Fruit fly (Drosophila melanogaster): ENCODE data around the gene U4-U6-60K.

U4-U6-60K gene

DNA sequence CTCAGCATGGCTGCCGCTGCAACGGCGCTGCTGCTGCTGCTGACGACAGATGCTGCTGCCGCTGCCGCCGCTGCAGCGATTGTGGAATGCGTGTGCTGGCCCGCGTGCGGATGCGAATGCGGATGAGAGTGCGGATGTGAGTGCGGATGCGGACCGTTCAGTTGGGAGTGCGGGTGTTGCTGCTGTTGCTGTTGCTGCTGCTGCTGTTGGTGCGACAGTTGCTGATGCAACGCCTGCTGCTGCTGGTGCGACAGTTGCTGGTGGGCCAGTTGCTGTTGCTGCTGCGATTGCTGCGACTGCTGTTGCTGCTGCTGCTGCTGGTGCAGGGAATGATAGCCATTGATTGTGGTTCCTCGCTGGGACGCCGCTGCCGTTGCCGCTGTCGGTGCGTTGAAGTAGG lies 48.6 kb upstream of the U4-U6-60K start (continued):
- TF ChIP-seq Opbp (GFP tag; IDR thresholded peaks at IDR 0.05; ENCODE audit: partially characterized antibody), result no peak
- TF ChIP-seq trh (GFP tag; optimal IDR thresholded peaks at IDR 0.05), result no peak
- TF ChIP-seq wor (GFP tag; IDR thresholded peaks at IDR 0.05), result no peak
- no peak for TF ChIP-seq CG7745 (tag; optimal IDR thresholded peaks at IDR 0.05)
- peak in 1 of 2 experiments; percentile 18 for TF ChIP-seq Dfd (GFP tag; optimal IDR thresholded peaks at IDR 0.05)
- no peak for TF ChIP-seq chm (GFP tag; IDR thresholded peaks at IDR 0.05)
- no peak for TF ChIP-seq Sox100B (GFP tag; optimal IDR thresholded peaks at IDR 0.05)
- TF ChIP-seq emc (GFP tag; optimal IDR thresholded peaks at IDR 0.05), result no peak
- TF ChIP-seq Eip74EF (GFP tag; optimal IDR thresholded peaks at IDR 0.05), result no peak

DNA sequence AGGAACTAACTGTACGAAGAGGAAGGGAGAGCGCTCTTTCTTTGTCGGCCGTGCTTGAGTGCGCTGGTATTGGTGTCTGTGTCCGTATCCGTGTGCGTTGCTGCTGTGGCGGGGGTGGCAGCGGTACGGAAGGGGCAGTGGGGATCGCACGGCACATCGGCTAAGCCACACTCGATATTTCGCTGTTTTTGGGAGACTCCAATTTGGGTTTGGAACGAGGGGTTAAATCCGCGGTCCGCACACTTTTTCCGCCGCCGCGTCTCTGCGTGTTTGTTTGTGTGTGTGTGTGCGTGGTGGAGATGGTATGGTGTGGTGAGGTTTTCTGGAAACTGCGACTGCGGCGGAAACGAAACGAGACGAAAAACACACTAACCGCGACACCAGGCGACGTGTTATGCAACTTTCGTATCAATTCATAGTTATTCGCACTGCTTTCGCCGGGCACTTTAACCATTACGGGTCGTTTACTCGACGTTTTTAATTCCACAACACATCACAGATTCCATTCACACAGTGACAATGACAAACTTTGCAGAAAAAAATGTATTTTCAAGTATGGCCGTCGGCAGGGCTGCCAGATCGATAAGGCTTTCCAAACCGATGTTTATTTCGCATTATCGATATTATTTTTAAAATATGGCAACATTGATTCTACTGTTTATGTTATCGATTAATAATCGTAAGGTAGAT lies 43.6 kb upstream of the U4-U6-60K start, which contains the start of gene CycT:
TSS of gene CycT (minus strand) at position 574 of the 690 bp plus-strand sequence.
- peak; percentile 33 for TF ChIP-seq Mes4 (GFP tag; optimal IDR thresholded peaks at IDR 0.05)
- peak; percentile 38 for TF ChIP-seq CG12299 (tag; optimal IDR thresholded peaks at IDR 0.05)
- peak; percentile 93 for TF ChIP-seq bbx (GFP tag; IDR thresholded peaks at IDR 0.05; ENCODE audit: partially characterized antibody)
- TF ChIP-seq Bgb (GFP tag; IDR thresholded peaks at IDR 0.05; ENCODE audit: partially characterized antibody), result peak; percentile 94
- TF ChIP-seq slbo (GFP tag; IDR thresholded peaks at IDR 0.05), result 0 out of 2 replicates have a peak, but pooled peaks have one; percentile 12
- TF ChIP-seq NfI (GFP tag; optimal IDR thresholded peaks at IDR 0.05), result peak; percentile 50
- TF ChIP-seq CG1602 (GFP tag; optimal IDR thresholded peaks at IDR 0.05), result no peak
- TF ChIP-seq hbn (GFP tag; IDR thresholded peaks at IDR 0.05; ENCODE audit: partially characterized antibody), result peak; percentile 86
- TF ChIP-seq Ets65A (GFP tag), result no peak
- TF ChIP-seq HmgZ (tag; optimal IDR thresholded peaks at IDR 0.05), result peak; percentile 63
- TF ChIP-seq Xbp1 (GFP tag; optimal IDR thresholded peaks at IDR 0.05), result peak; percentile 0
- TF ChIP-seq Dp (GFP tag; optimal IDR thresholded peaks at IDR 0.05), result peak; percentile 74
- TF ChIP-seq E2f2 (GFP tag; IDR thresholded peaks at IDR 0.05), result peak; percentile 78
- TF ChIP-seq CG6854 (GFP tag; optimal IDR thresholded peaks at IDR 0.05), result peak; percentile 73
- no peak for TF ChIP-seq cas (GFP tag; IDR thresholded peaks at IDR 0.05)
- TF ChIP-seq Six4 (GFP tag; optimal IDR thresholded peaks at IDR 0.05), result no peak
- TF ChIP-seq Doc3 (GFP tag; IDR thresholded peaks at IDR 0.05; ENCODE audit: partially characterized antibody), result peak; percentile 82
- TF ChIP-seq Dbx (GFP tag; IDR thresholded peaks at IDR 0.05), result peak; percentile 26; the same call in 1 of the 3 replicates
- TF ChIP-seq lola (GFP tag; optimal IDR thresholded peaks at IDR 0.05), result peak in 1 of 3 experiments; percentile 23
- TF ChIP-seq CG16863 (GFP tag; optimal IDR thresholded peaks at IDR 0.05), result no peak
- TF ChIP-seq gem (tag; optimal IDR thresholded peaks at IDR 0.05), result no peak
- TF ChIP-seq HLHmδ (GFP tag; optimal IDR thresholded peaks at IDR 0.05), result peak; percentile 41
- TF ChIP-seq her (GFP tag; optimal IDR thresholded peaks at IDR 0.05), result peak; percentile 28
- TF ChIP-seq CG32532 (GFP tag; IDR thresholded peaks at IDR 0.05), result no peak
- TF ChIP-seq CG10431 (GFP tag; optimal IDR thresholded peaks at IDR 0.05), result no peak
- TF ChIP-seq bsh (GFP tag; optimal IDR thresholded peaks at IDR 0.05), result peak; percentile 8 to 39
- TF ChIP-seq repo (GFP tag; optimal IDR thresholded peaks at IDR 0.05), result no peak
- no peak for TF ChIP-seq pnt (GFP tag; optimal IDR thresholded peaks at IDR 0.05)
- TF ChIP-seq fd64A (GFP tag; optimal IDR thresholded peaks at IDR 0.05), result peak; percentile 39
- TF ChIP-seq CG7556 (GFP tag; optimal IDR thresholded peaks at IDR 0.05), result peak; percentile 46
- peak; percentile 53 for TF ChIP-seq zen (tag; optimal IDR thresholded peaks at IDR 0.05)
- TF ChIP-seq CG14860 (GFP tag; IDR thresholded peaks at IDR 0.05; ENCODE audit: partially characterized antibody), result peak; percentile 74
- no peak for TF ChIP-seq ac (GFP tag; optimal IDR thresholded peaks at IDR 0.05)
- peak; percentile 94 for TF ChIP-seq CG12659 (GFP tag; optimal IDR thresholded peaks at IDR 0.05)
- peak; percentile 21 for TF ChIP-seq ewg (GFP tag; optimal IDR thresholded peaks at IDR 0.05)
- TF ChIP-seq CG13624 (GFP tag; optimal IDR thresholded peaks at IDR 0.05), result peak; percentile 54
- peak; percentile 13 for TF ChIP-seq Side (GFP tag; optimal IDR thresholded peaks at IDR 0.05)
- TF ChIP-seq Atf3 (GFP tag; optimal IDR thresholded peaks at IDR 0.05), result no peak
- TF ChIP-seq vvl (GFP tag; IDR thresholded peaks at IDR 0.05), result no peak; the same call in 1 of the 2 replicates
